Worm (Caenorhabditis elegans): ENCODE results near the gene F56D6.11.

The F56D6.11 gene

ce11 chrIV:3907506-3908188, 1.4 kb upstream of the F56D6.11 start, which contains the start of the genes F56D6.22 and F56D6.12:
Gene F56D6.22, minus strand, starts transcription at chrIV:3907606.
Gene F56D6.12, plus strand, starts transcription at chrIV:3908138.
- TF ChIP-seq F13C5.2 (tag; optimal IDR thresholded peaks at IDR 0.05): no peak
- TF ChIP-seq scrt-1 (GFP tag; IDR thresholded peaks at IDR 0.05): no peak
- no peak for TF ChIP-seq ceh-13 (GFP tag; optimal IDR thresholded peaks at IDR 0.05)
- TF ChIP-seq aly-1 (tag; optimal IDR thresholded peaks at IDR 0.05): no peak
- no peak for TF ChIP-seq flt-1 (GFP tag; IDR thresholded peaks at IDR 0.05)
- TF ChIP-seq hmbx-1 (tag; optimal IDR thresholded peaks at IDR 0.05): no peak
- TF ChIP-seq tra-4 (tag; optimal IDR thresholded peaks at IDR 0.05): no peak
- TF ChIP-seq tbx-11 (GFP tag; IDR thresholded peaks at IDR 0.05): no peak
- no peak for TF ChIP-seq tbx-37 (GFP tag; conservative IDR thresholded peaks at IDR 0.05)
- TF ChIP-seq B0310.2 (tag; optimal IDR thresholded peaks at IDR 0.05): no peak
- TF ChIP-seq ama-1 (optimal IDR thresholded peaks at IDR 0.05): no peak
- no peak for TF ChIP-seq pes-1 (GFP tag; IDR thresholded peaks at IDR 0.05)
- TF ChIP-seq sea-1 (GFP tag; conservative IDR thresholded peaks at IDR 0.05): no peak
- TF ChIP-seq hnd-1 (tag; optimal IDR thresholded peaks at IDR 0.05): no peak

ce11 chrIV:3904620-3905019, 1.7 kb downstream of the F56D6.11 start, which contains the start of gene F56D6.21:
Gene F56D6.21, plus strand, starts transcription at chrIV:3904920.
- no peak for TF ChIP-seq hmbx-1 (tag; optimal IDR thresholded peaks at IDR 0.05)
- TF ChIP-seq ceh-13 (GFP tag; optimal IDR thresholded peaks at IDR 0.05): no peak
- TF ChIP-seq flt-1 (GFP tag; IDR thresholded peaks at IDR 0.05): no peak
- TF ChIP-seq pes-1 (GFP tag; IDR thresholded peaks at IDR 0.05): no peak
- TF ChIP-seq tbx-11 (GFP tag; IDR thresholded peaks at IDR 0.05): no peak
- no peak for TF ChIP-seq ama-1 (optimal IDR thresholded peaks at IDR 0.05)
- TF ChIP-seq ceh-36 (tag; optimal IDR thresholded peaks at IDR 0.05): no peak
- TF ChIP-seq scrt-1 (GFP tag; IDR thresholded peaks at IDR 0.05): no peak
- no peak for TF ChIP-seq sea-1 (GFP tag; conservative IDR thresholded peaks at IDR 0.05)
- no peak for TF ChIP-seq tra-4 (tag; optimal IDR thresholded peaks at IDR 0.05)
- TF ChIP-seq hmg-4 (GFP tag; optimal IDR thresholded peaks at IDR 0.05): no peak
- TF ChIP-seq aly-1 (tag; optimal IDR thresholded peaks at IDR 0.05): no peak
- TF ChIP-seq hnd-1 (tag; optimal IDR thresholded peaks at IDR 0.05): no peak
- TF ChIP-seq tbx-37 (GFP tag; conservative IDR thresholded peaks at IDR 0.05): no peak
- TF ChIP-seq F13C5.2 (tag; optimal IDR thresholded peaks at IDR 0.05): no peak
- no peak for TF ChIP-seq B0310.2 (tag; optimal IDR thresholded peaks at IDR 0.05)
- TF ChIP-seq ets-7 (tag; optimal IDR thresholded peaks at IDR 0.05): no peak

- no peak for TF ChIP-seq pes-1 (GFP tag; IDR thresholded peaks at IDR 0.05)
- no peak for TF ChIP-seq ama-1 (optimal IDR thresholded peaks at IDR 0.05)
- no peak for TF ChIP-seq hmbx-1 (tag; optimal IDR thresholded peaks at IDR 0.05)
- no peak for TF ChIP-seq aly-1 (tag; optimal IDR thresholded peaks at IDR 0.05)
- TF ChIP-seq ets-7 (tag; optimal IDR thresholded peaks at IDR 0.05): no peak
- TF ChIP-seq tra-4 (tag; optimal IDR thresholded peaks at IDR 0.05): no peak
- TF ChIP-seq flt-1 (GFP tag; IDR thresholded peaks at IDR 0.05): no peak
- no peak for TF ChIP-seq scrt-1 (GFP tag; IDR thresholded peaks at IDR 0.05)
- TF ChIP-seq ceh-36 (tag; optimal IDR thresholded peaks at IDR 0.05): no peak
- TF ChIP-seq hmg-4 (GFP tag; optimal IDR thresholded peaks at IDR 0.05): no peak
- TF ChIP-seq tbx-11 (GFP tag; IDR thresholded peaks at IDR 0.05): no peak
- TF ChIP-seq hnd-1 (tag; optimal IDR thresholded peaks at IDR 0.05): no peak
These were observed 3.3 kb downstream of the F56D6.11 start, which contains the start of gene F56D6.6 for ce11 chrIV:3902955-3903354. Gene F56D6.6, plus strand, starts transcription at chrIV:3903255.

- TF ChIP-seq tra-4 (tag; optimal IDR thresholded peaks at IDR 0.05) (no peak), ceh-36 (tag; optimal IDR thresholded peaks at IDR 0.05) (no peak), hmbx-1 (tag; optimal IDR thresholded peaks at IDR 0.05) (no peak), sea-1 (GFP tag; conservative IDR thresholded peaks at IDR 0.05) (no peak), hnd-1 (tag; optimal IDR thresholded peaks at IDR 0.05) (no peak), scrt-1 (GFP tag; IDR thresholded peaks at IDR 0.05) (no peak), tbx-37 (GFP tag; conservative IDR thresholded peaks at IDR 0.05) (no peak)
These were observed 6.4 kb downstream of the F56D6.11 start, which contains the start of gene srz-62 for ce11 chrIV:3899719-3900554. Gene srz-62, plus strand, starts transcription at chrIV:3900504.

- no peak for TF ChIP-seq ceh-13 (GFP tag; optimal IDR thresholded peaks at IDR 0.05)
- no peak for TF ChIP-seq tra-4 (tag; optimal IDR thresholded peaks at IDR 0.05)
- no peak for TF ChIP-seq F13C5.2 (tag; optimal IDR thresholded peaks at IDR 0.05)
- no peak for TF ChIP-seq sea-1 (GFP tag; conservative IDR thresholded peaks at IDR 0.05)
- TF ChIP-seq flt-1 (GFP tag; IDR thresholded peaks at IDR 0.05): no peak
- TF ChIP-seq tbx-37 (GFP tag; conservative IDR thresholded peaks at IDR 0.05): no peak
- no peak for TF ChIP-seq ama-1 (optimal IDR thresholded peaks at IDR 0.05)
- no peak for TF ChIP-seq aly-1 (tag; optimal IDR thresholded peaks at IDR 0.05)
- TF ChIP-seq hmbx-1 (tag; optimal IDR thresholded peaks at IDR 0.05): no peak
- no peak for TF ChIP-seq tbx-11 (GFP tag; IDR thresholded peaks at IDR 0.05)
These were observed 11.5 kb downstream of the F56D6.11 start, which contains the start of gene dct-8 for ce11 chrIV:3894770-3895169. Gene dct-8, plus strand, starts transcription at chrIV:3895070.

- TF ChIP-seq hnd-1 (tag; optimal IDR thresholded peaks at IDR 0.05): no peak
- TF ChIP-seq sea-1 (GFP tag; conservative IDR thresholded peaks at IDR 0.05): no peak
These were observed 12.3 kb downstream of the F56D6.11 start, which contains the start of gene F56D6.8 for ce11 chrIV:3894004-3894480. Gene F56D6.8, minus strand, starts transcription at chrIV:3894430.

- no peak for TF ChIP-seq ama-1 (optimal IDR thresholded peaks at IDR 0.05)
- no peak for TF ChIP-seq ceh-13 (GFP tag; optimal IDR thresholded peaks at IDR 0.05)
- no peak for TF ChIP-seq F13C5.2 (tag; optimal IDR thresholded peaks at IDR 0.05)
- TF ChIP-seq ceh-36 (tag; optimal IDR thresholded peaks at IDR 0.05): no peak
- TF ChIP-seq B0310.2 (tag; optimal IDR thresholded peaks at IDR 0.05): no peak
- no peak for TF ChIP-seq pes-1 (GFP tag; IDR thresholded peaks at IDR 0.05)
These were observed 14.3 kb downstream of the F56D6.11 start, which contains the start of gene F56D6.9 for ce11 chrIV:3892027-3892426. Gene F56D6.9, plus strand, starts transcription at chrIV:3892327.

Measured in whole organism, early embryonic.